Fruit fly (Drosophila melanogaster) whole organism, prepupa: Measurements from ENCODE around the gene CG10993.

Source experiments
- CG10669 ChIP-seq: fragments of 200-800 bp; sonication (Bioruptor generic); optimal IDR thresholded peaks from 3 replicates; lab custom pipeline; 2018; ENCODE audit warnings: missing biosample characterization, mild to moderate bottlenecking, missing genetic modification characterization, moderate library complexity
- CG11294 ChIP-seq: fragments of 200-800 bp; sonication (Bioruptor generic); IDR thresholded peaks from 2 replicates; pipeline ENCODE4 v1.3.6; 2022; ENCODE audit warnings: missing biosample characterization, missing genetic modification characterization
- CG11762 ChIP-seq: fragments of 200-800 bp; sonication (Bioruptor generic); optimal IDR thresholded peaks from 3 replicates; lab custom pipeline; 2016; ENCODE audit warnings: missing biosample characterization, missing genetic modification characterization; ENCODE audit not compliant: insufficient read depth
- CG15336 ChIP-seq: fragments of 200-800 bp; sonication (Bioruptor generic); IDR thresholded peaks from 2 replicates; pipeline ENCODE4 v1.3.6; 2022; ENCODE audit warnings: missing biosample characterization, missing genetic modification characterization
- CG16779 ChIP-seq: fragments of 200-800 bp; sonication (Bioruptor generic); optimal IDR thresholded peaks from 3 replicates; lab custom pipeline; 2017; ENCODE audit warnings: missing biosample characterization, mild to moderate bottlenecking, missing genetic modification characterization
- CG31627 ChIP-seq: fragments of 200-800 bp; sonication (Bioruptor generic); optimal IDR thresholded peaks from 3 replicates; lab custom pipeline; 2016; ENCODE audit warnings: missing biosample characterization, missing genetic modification characterization
- CG32006 ChIP-seq: fragments of 200-800 bp; sonication (Bioruptor generic); optimal IDR thresholded peaks from 3 replicates; lab custom pipeline; 2017; ENCODE audit warnings: missing biosample characterization, mild to moderate bottlenecking, missing genetic modification characterization
- CG34406 ChIP-seq: fragments of 200-800 bp; sonication (Bioruptor generic); optimal IDR thresholded peaks from 3 replicates; lab custom pipeline; 2016; ENCODE audit warnings: missing biosample characterization, missing genetic modification characterization
- CG3919 ChIP-seq: fragments of 200-800 bp; sonication (Bioruptor generic); optimal IDR thresholded peaks from 3 replicates; lab custom pipeline; 2016; ENCODE audit warnings: missing biosample characterization, missing genetic modification characterization
- CG6163 ChIP-seq: fragments of 200-800 bp; sonication (Bioruptor generic); IDR thresholded peaks from 3 replicates; pipeline ENCODE4 v1.3.6; 2022; ENCODE audit warnings: missing biosample characterization, missing genetic modification characterization
- CG6276 ChIP-seq: fragments of 200-800 bp; sonication (Bioruptor generic); optimal IDR thresholded peaks from 2 replicates; lab custom pipeline; 2017; ENCODE audit warnings: missing biosample characterization, mild to moderate bottlenecking, missing genetic modification characterization
- CG6792 ChIP-seq: fragments of 200-800 bp; sonication (Bioruptor generic); optimal IDR thresholded peaks from 3 replicates; lab custom pipeline; 2016; ENCODE audit warnings: missing biosample characterization, missing genetic modification characterization
- CG6854 ChIP-seq: fragments of 200-800 bp; sonication (Bioruptor generic); optimal IDR thresholded peaks from 2 replicates; lab custom pipeline; 2017; ENCODE audit warnings: missing biosample characterization, mild to moderate bottlenecking, missing genetic modification characterization
- CG8119 ChIP-seq: fragments of 200-800 bp; sonication (Bioruptor generic); IDR thresholded peaks from 3 replicates; pipeline ENCODE4 v1.3.6; 2022; ENCODE audit warnings: missing biosample characterization, missing genetic modification characterization
- CG8632 ChIP-seq: fragments of 200-800 bp; sonication (Bioruptor generic); optimal IDR thresholded peaks from 3 replicates; lab custom pipeline; 2016; ENCODE audit warnings: missing biosample characterization, missing genetic modification characterization
- CG9139 ChIP-seq: fragments of 200-800 bp; sonication (Bioruptor generic); optimal IDR thresholded peaks from 3 replicates; lab custom pipeline; 2017; ENCODE audit warnings: missing biosample characterization, mild to moderate bottlenecking, missing genetic modification characterization
- Eip75B ChIP-seq: fragments of 200-800 bp; sonication (Bioruptor generic); optimal IDR thresholded peaks from 3 replicates; lab custom pipeline; 2016; ENCODE audit warnings: missing biosample characterization, missing genetic modification characterization
- Eip78C ChIP-seq: fragments of 200-800 bp; sonication (Bioruptor generic); peaks from one replicate; lab custom pipeline; 2016; ENCODE audit warnings: missing biosample characterization, missing genetic modification characterization
- Eip93F ChIP-seq: fragments of 200-800 bp; sonication (Bioruptor generic); optimal IDR thresholded peaks from 2 replicates; lab custom pipeline; 2016; ENCODE audit warnings: missing biosample characterization, mild to moderate bottlenecking, missing genetic modification characterization
- Ets21C ChIP-seq: fragments of 200-800 bp; sonication (Bioruptor generic); optimal IDR thresholded peaks from 3 replicates; lab custom pipeline; 2016; ENCODE audit warnings: missing biosample characterization, missing genetic modification characterization
- Ets96B ChIP-seq: fragments of 200-800 bp; optimal IDR thresholded peaks from 2 replicates; lab custom pipeline; 2019; ENCODE audit warnings: missing biosample characterization, mild to moderate bottlenecking, missing genetic modification characterization, moderate library complexity
- Gug ChIP-seq: fragments of 200-800 bp; sonication (Bioruptor generic); IDR thresholded peaks from 2 replicates; pipeline ENCODE4 v1.3.6; 2022; ENCODE audit warnings: missing biosample characterization, missing genetic modification characterization
- Hr38 ChIP-seq: sonication (Bioruptor generic); optimal IDR thresholded peaks from 2 replicates; lab custom pipeline; 2016; ENCODE audit warnings: missing biosample characterization, missing genetic modification characterization
- Hr39 ChIP-seq: fragments of 200-800 bp; sonication (Bioruptor generic); optimal IDR thresholded peaks from 2 replicates; lab custom pipeline; 2016; ENCODE audit warnings: missing biosample characterization, missing genetic modification characterization
- Met ChIP-seq: fragments of 200-800 bp; sonication (Bioruptor generic); optimal IDR thresholded peaks from 3 replicates; lab custom pipeline; 2016; ENCODE audit warnings: missing biosample characterization, missing genetic modification characterization
- OdsH ChIP-seq: fragments of 200-800 bp; sonication (Bioruptor generic); optimal IDR thresholded peaks from 3 replicates; lab custom pipeline; 2016; ENCODE audit warnings: missing biosample characterization, missing genetic modification characterization
- Smox ChIP-seq: fragments of 200-800 bp; sonication (Bioruptor generic); optimal IDR thresholded peaks from 3 replicates; lab custom pipeline; 2016; ENCODE audit warnings: missing biosample characterization, missing genetic modification characterization
- Sox14 ChIP-seq: fragments of 200-800 bp; sonication (Bioruptor generic); optimal IDR thresholded peaks from 3 replicates; lab custom pipeline; 2016; ENCODE audit warnings: missing biosample characterization, missing genetic modification characterization
- Sox15 ChIP-seq: fragments of 200-800 bp; sonication (Bioruptor generic); optimal IDR thresholded peaks from 3 replicates; lab custom pipeline; 2016; ENCODE audit warnings: missing biosample characterization, missing genetic modification characterization
- achi ChIP-seq: fragments of 200-800 bp; sonication (Bioruptor generic); optimal IDR thresholded peaks from 3 replicates; lab custom pipeline; 2016; ENCODE audit warnings: missing biosample characterization, missing genetic modification characterization
- acj6 ChIP-seq: fragments of 200-800 bp; sonication (Bioruptor generic); optimal IDR thresholded peaks from 3 replicates; lab custom pipeline; 2016; ENCODE audit warnings: missing biosample characterization, missing genetic modification characterization
- cyc ChIP-seq: fragments of 200-800 bp; sonication (Bioruptor generic); optimal IDR thresholded peaks from 3 replicates; lab custom pipeline; 2016; ENCODE audit warnings: missing biosample characterization, missing genetic modification characterization
- dac ChIP-seq: fragments of 200-800 bp; sonication (Bioruptor generic); optimal IDR thresholded peaks from 2 replicates; lab custom pipeline; 2017; ENCODE audit warnings: missing biosample characterization, mild to moderate bottlenecking, missing genetic modification characterization
- dsx ChIP-seq: fragments of 200-800 bp; optimal IDR thresholded peaks from 3 replicates; lab custom pipeline; 2019; ENCODE audit warnings: missing biosample characterization, mild to moderate bottlenecking, missing genetic modification characterization, moderate library complexity; ENCODE audit not compliant: poor library complexity, severe bottlenecking
- eg ChIP-seq: fragments of 200-800 bp; sonication (Bioruptor generic); IDR thresholded peaks from 3 replicates; pipeline ENCODE4 v1.3.6; 2022; ENCODE audit warnings: missing biosample characterization, missing genetic modification characterization
- esn ChIP-seq: fragments of 200-800 bp; sonication (Bioruptor generic); optimal IDR thresholded peaks from 2 replicates; lab custom pipeline; 2016; ENCODE audit warnings: missing biosample characterization, mild to moderate bottlenecking, missing genetic modification characterization, moderate library complexity
- fd59A ChIP-seq: fragments of 200-800 bp; sonication (Bioruptor generic); optimal IDR thresholded peaks from 2 replicates; lab custom pipeline; 2017; ENCODE audit warnings: missing biosample characterization, mild to moderate bottlenecking, missing genetic modification characterization, missing genetic modification reagents
- fd85E ChIP-seq: fragments of 200-800 bp; sonication (Bioruptor generic); optimal IDR thresholded peaks from 3 replicates; lab custom pipeline; 2016; ENCODE audit warnings: missing biosample characterization, missing genetic modification characterization
- fkh ChIP-seq: fragments of 200-800 bp; sonication (Bioruptor generic); optimal IDR thresholded peaks from 3 replicates; lab custom pipeline; 2017; ENCODE audit warnings: missing biosample characterization, mild to moderate bottlenecking, missing genetic modification characterization, moderate library complexity
- lz ChIP-seq: fragments of 200-800 bp; sonication (Bioruptor generic); optimal IDR thresholded peaks from 3 replicates; lab custom pipeline; 2016; ENCODE audit warnings: missing biosample characterization, missing genetic modification characterization
- net ChIP-seq: fragments of 200-800 bp; sonication (Bioruptor generic); optimal IDR thresholded peaks from 3 replicates; lab custom pipeline; 2016; ENCODE audit warnings: missing biosample characterization, missing genetic modification characterization
- pdm3 ChIP-seq: fragments of 200-800 bp; sonication (Bioruptor generic); optimal IDR thresholded peaks from 3 replicates; lab custom pipeline; 2016; ENCODE audit warnings: missing biosample characterization, missing genetic modification characterization
- salr ChIP-seq, 2 experiments: fragments of 200-800 bp; sonication (Bioruptor generic); optimal IDR thresholded peaks; 3 replicates each; lab custom pipeline; 2016 to 2018; ENCODE audit warnings: missing biosample characterization in 2 of 2, missing genetic modification characterization in 2 of 2, mild to moderate bottlenecking in 1 of 2
- spab ChIP-seq: fragments of 200-800 bp; sonication (Bioruptor generic); optimal IDR thresholded peaks from 2 replicates; lab custom pipeline; 2017; ENCODE audit warnings: missing biosample characterization, mild to moderate bottlenecking, missing genetic modification characterization, missing genetic modification reagents
- ss ChIP-seq, 2 experiments: fragments of 200-800 bp; sonication (Bioruptor generic); optimal IDR thresholded peaks; 2 replicates in 1 of 2; 3 replicates in 1 of 2; lab custom pipeline; 2017 to 2018; ENCODE audit warnings: mild to moderate bottlenecking in 2 of 2, missing biosample characterization in 2 of 2, missing genetic modification characterization in 2 of 2, moderate library complexity in 1 of 2
- svp ChIP-seq: fragments of 200-800 bp; sonication (Bioruptor generic); peaks from one replicate; lab custom pipeline; 2016; ENCODE audit warnings: missing biosample characterization, missing genetic modification characterization
- topi ChIP-seq: fragments of 200-800 bp; sonication (Bioruptor generic); optimal IDR thresholded peaks from 3 replicates; lab custom pipeline; 2016; ENCODE audit warnings: missing biosample characterization, missing genetic modification characterization
- vri ChIP-seq: fragments of 200-800 bp; sonication (Bioruptor generic); optimal IDR thresholded peaks from 3 replicates; lab custom pipeline; 2016; ENCODE audit warnings: missing biosample characterization, mild to moderate bottlenecking, missing genetic modification characterization

CG10993 gene

DNA sequence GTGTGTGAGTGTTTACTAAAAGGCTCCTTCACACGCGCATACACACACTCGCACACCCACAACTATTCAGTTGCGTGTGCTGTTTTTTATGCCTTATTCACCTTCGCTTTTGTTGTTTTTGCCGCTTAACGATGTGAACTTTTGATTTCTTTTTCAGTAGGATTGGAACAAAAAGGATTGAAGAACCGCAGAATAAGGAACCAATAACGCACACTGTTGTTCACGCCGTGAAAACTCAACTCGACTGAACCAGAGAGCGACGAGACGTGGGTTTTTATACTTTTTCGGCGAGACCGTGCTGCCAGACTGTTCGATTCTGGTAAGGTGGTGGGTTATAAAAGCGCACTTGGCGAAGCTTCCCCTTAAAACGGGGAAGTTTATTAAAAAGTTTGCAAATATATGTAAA lies 35.8 kb downstream of the CG10993 start, which contains the start of gene Pdcd4 (continued):
- TF ChIP-seq esn (GFP tag; lab: Kevin White, UChicago): peak; percentile 5
- peak; percentile 22 for TF ChIP-seq lz (GFP tag; lab: Kevin White, UChicago)
- TF ChIP-seq CG11294 (GFP tag; lab: Robert Waterston, UW): no peak
- TF ChIP-seq Eip78C (GFP tag; lab: Kevin White, UChicago): peak; percentile 36
- no peak for TF ChIP-seq Sox15 (GFP tag; lab: Kevin White, UChicago)
- TF ChIP-seq svp: no peak
- TF ChIP-seq fd59A: no peak
- peak; percentile 15 for TF ChIP-seq fkh (GFP tag; lab: Kevin White, UChicago)
- peak; percentile 61 for TF ChIP-seq CG16779 (tag; lab: Kevin White, UChicago)
- peak; percentile 50 for TF ChIP-seq Sox14 (GFP tag; lab: Kevin White, UChicago)
- no peak for TF ChIP-seq dac (GFP tag; lab: Kevin White, UChicago)
- TF ChIP-seq CG8119 (GFP tag; lab: Robert Waterston, UW): no peak

DNA sequence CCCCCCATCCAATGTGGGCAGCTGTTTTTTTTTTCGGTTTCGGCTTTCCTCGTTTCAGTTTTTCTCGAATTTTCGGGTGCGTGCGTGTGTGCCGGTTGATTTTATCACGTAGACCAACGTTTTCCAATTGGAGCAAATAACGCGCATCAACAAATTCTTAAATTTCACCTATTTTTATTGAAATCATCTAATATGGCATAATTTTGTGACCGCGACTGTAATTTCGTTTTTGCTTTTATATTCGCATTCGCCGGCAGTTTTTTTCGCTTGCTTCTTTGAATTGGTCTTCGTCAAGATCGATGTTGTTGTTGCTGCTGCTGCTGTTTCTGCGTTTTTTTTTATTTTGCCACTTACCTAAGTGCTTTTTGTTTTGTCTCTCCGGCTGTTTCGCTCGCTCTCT lies 36.4 kb downstream of the CG10993 start:
- TF ChIP-seq CG6854 (no peak), Eip93F (no peak), CG31627 (GFP tag; lab: Kevin White, UChicago) (peak; percentile 38), CG11294 (GFP tag; lab: Robert Waterston, UW) (no peak; the same call in 1 of the 2 replicates), Hr38 (GFP tag; lab: Kevin White, UChicago) (no peak), cyc (GFP tag; lab: Kevin White, UChicago) (peak; percentile 20), fkh (GFP tag; lab: Kevin White, UChicago) (no peak), topi (GFP tag; lab: Kevin White, UChicago) (peak; percentile 62), CG6792 (GFP tag; lab: Kevin White, UChicago) (peak; percentile 36), esn (GFP tag; lab: Kevin White, UChicago) (peak; percentile 48), CG32006 (GFP tag; lab: Kevin White, UChicago) (peak; percentile 53), Hr39 (GFP tag; lab: Kevin White, UChicago) (peak; percentile 35), fd59A (no peak), Gug (GFP tag; lab: Robert Waterston, UW) (peak; percentile 42), CG6276 (peak; percentile 76), Eip75B (GFP tag; lab: Kevin White, UChicago) (no peak), CG34406 (GFP tag; lab: Kevin White, UChicago) (peak; percentile 50), vri (GFP tag; lab: Kevin White, UChicago) (peak; percentile 58), ss (GFP tag; optimal IDR thresholded peaks at IDR 0.05; lab: Kevin White, UChicago) (peak in 1 of 2 experiments; percentile 25), spab (GFP tag; lab: Kevin White, UChicago) (peak; percentile 7), CG6163 (peak; percentile 88; the same call in 2 of the 3 replicates), Smox (GFP tag; lab: Kevin White, UChicago) (peak; percentile 62), CG8632 (peak; percentile 6), Met (GFP tag; lab: Kevin White, UChicago) (peak; percentile 62), net (GFP tag; lab: Kevin White, UChicago) (peak; percentile 34), CG8119 (GFP tag; lab: Robert Waterston, UW) (peak; percentile 73), CG16779 (tag; lab: Kevin White, UChicago) (peak; percentile 13), Ets21C (GFP tag; lab: Kevin White, UChicago) (peak; percentile 13), achi (GFP tag; lab: Kevin White, UChicago) (peak; percentile 47), CG9139 (GFP tag; lab: Kevin White, UChicago) (peak; percentile 29), CG10669 (peak; percentile 26), CG15336 (GFP tag; lab: Robert Waterston, UW) (peak; percentile 58), lz (GFP tag; lab: Kevin White, UChicago) (peak; percentile 34), CG11762 (GFP tag; lab: Kevin White, UChicago) (peak; percentile 3), salr (GFP tag; optimal IDR thresholded peaks at IDR 0.05; lab: Kevin White, UChicago) (peak in 1 of 2 experiments; percentile 39), svp (peak; percentile 77), acj6 (GFP tag; lab: Kevin White, UChicago) (peak; percentile 31), OdsH (peak; percentile 22), dsx (no peak), pdm3 (GFP tag; lab: Kevin White, UChicago) (peak; percentile 32), CG3919 (peak; percentile 55), Ets96B (tag; lab: Kevin White, UChicago) (peak; percentile 34), fd85E (GFP tag; lab: Kevin White, UChicago) (no peak), Eip78C (GFP tag; lab: Kevin White, UChicago) (peak; percentile 78), eg (GFP tag; lab: Robert Waterston, UW) (peak; percentile 80)
